Fruit fly (Drosophila melanogaster) whole organism, prepupa: ENCODE data around the gene CG1146.

ENCODE experiments used
- CG11294 ChIP-seq: fragments of 200-800 bp; sonication (Bioruptor generic); IDR thresholded peaks from 2 replicates; pipeline ENCODE4 v1.3.6; 2022; ENCODE audit warnings: missing biosample characterization, missing genetic modification characterization
- CG16779 ChIP-seq: fragments of 200-800 bp; sonication (Bioruptor generic); optimal IDR thresholded peaks from 3 replicates; lab custom pipeline; 2017; ENCODE audit warnings: missing biosample characterization, mild to moderate bottlenecking, missing genetic modification characterization
- CG31627 ChIP-seq: fragments of 200-800 bp; sonication (Bioruptor generic); optimal IDR thresholded peaks from 3 replicates; lab custom pipeline; 2016; ENCODE audit warnings: missing biosample characterization, missing genetic modification characterization
- CG6792 ChIP-seq: fragments of 200-800 bp; sonication (Bioruptor generic); optimal IDR thresholded peaks from 3 replicates; lab custom pipeline; 2016; ENCODE audit warnings: missing biosample characterization, missing genetic modification characterization
- CG6854 ChIP-seq: fragments of 200-800 bp; sonication (Bioruptor generic); optimal IDR thresholded peaks from 2 replicates; lab custom pipeline; 2017; ENCODE audit warnings: missing biosample characterization, mild to moderate bottlenecking, missing genetic modification characterization
- Eip93F ChIP-seq: fragments of 200-800 bp; sonication (Bioruptor generic); optimal IDR thresholded peaks from 2 replicates; lab custom pipeline; 2016; ENCODE audit warnings: missing biosample characterization, mild to moderate bottlenecking, missing genetic modification characterization
- OdsH ChIP-seq: fragments of 200-800 bp; sonication (Bioruptor generic); optimal IDR thresholded peaks from 3 replicates; lab custom pipeline; 2016; ENCODE audit warnings: missing biosample characterization, missing genetic modification characterization

DNA sequence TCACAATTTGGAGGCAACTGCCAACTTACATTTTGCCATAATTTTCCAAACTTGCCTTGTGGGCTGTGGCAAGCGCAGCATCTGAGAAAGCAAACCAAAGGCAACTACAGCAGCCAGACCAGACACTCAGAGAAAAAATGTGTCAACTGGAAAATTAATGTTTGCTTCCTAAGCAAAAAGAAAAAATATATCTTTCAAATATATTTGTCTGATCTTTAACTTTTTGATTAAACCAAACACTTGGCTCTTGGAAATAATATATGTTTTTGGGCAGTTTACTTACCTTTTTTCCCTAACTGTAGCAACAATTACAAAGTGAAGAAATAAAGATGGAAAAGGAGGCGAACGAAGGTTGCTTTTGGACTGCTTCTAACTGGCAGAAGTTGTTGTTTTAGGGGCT is 1.4 kb upstream of the CG1146 start:
- TF ChIP-seq CG31627 = peak; percentile 53
- TF ChIP-seq CG6854 (GFP tag; lab: Kevin White, UChicago) = peak; percentile 63
- TF ChIP-seq CG6792 (GFP tag; lab: Kevin White, UChicago) = peak; percentile 76
- peak; percentile 41 for TF ChIP-seq CG16779 (tag; lab: Kevin White, UChicago)
- peak; percentile 55; the same call in 1 of the 2 replicates for TF ChIP-seq CG11294
- TF ChIP-seq OdsH = peak; percentile 63
- peak; percentile 39 for TF ChIP-seq Eip93F
